Fruit fly (Drosophila melanogaster) whole organism, embryonic: Measurements from ENCODE around the gene CG16779.

Experiments
- Bteb2 ChIP-seq: fragments of 200-800 bp; sonication (Bioruptor generic); optimal IDR thresholded peaks from 2 replicates; lab custom pipeline; 2016; ENCODE audit warnings: missing biosample characterization, missing genetic modification characterization
- CG10274 ChIP-seq: fragments of 200-800 bp; sonication (Bioruptor generic); optimal IDR thresholded peaks from 3 replicates; lab custom pipeline; 2017; ENCODE audit warnings: missing biosample characterization, mild to moderate bottlenecking, missing genetic modification characterization
- CG12391 ChIP-seq: fragments of 200-800 bp; sonication (Bioruptor generic); optimal IDR thresholded peaks from 3 replicates; lab custom pipeline; 2018; ENCODE audit warnings: missing biosample characterization, mild to moderate bottlenecking, missing genetic modification characterization, moderate library complexity
- CG12942 ChIP-seq: fragments of 200-800 bp; sonication (Bioruptor generic); optimal IDR thresholded peaks from 3 replicates; lab custom pipeline; 2016; ENCODE audit warnings: missing biosample characterization, missing genetic modification characterization
- CG13123 ChIP-seq: fragments of 200-800 bp; sonication (Bioruptor generic); optimal IDR thresholded peaks from 2 replicates; lab custom pipeline; 2016; ENCODE audit warnings: missing biosample characterization, missing genetic modification characterization
- CG14965 ChIP-seq: fragments of 200-800 bp; sonication (Bioruptor generic); optimal IDR thresholded peaks from 2 replicates; lab custom pipeline; 2016; ENCODE audit warnings: missing biosample characterization, missing genetic modification characterization, borderline replicate concordance
- CG15514 ChIP-seq: fragments of 200-800 bp; sonication (Bioruptor generic); optimal IDR thresholded peaks from 3 replicates; lab custom pipeline; 2017; ENCODE audit warnings: missing biosample characterization, missing genetic modification characterization, mild to moderate bottlenecking, moderate library complexity, missing genetic modification reagents
- CG16813 ChIP-seq: fragments of 200-800 bp; sonication (Bioruptor generic); IDR thresholded peaks from 3 replicates; pipeline ENCODE4 v1.3.6; 2022; ENCODE audit warnings: missing biosample characterization, missing genetic modification characterization; ENCODE audit not compliant: partially characterized antibody
- CG16863 ChIP-seq: fragments of 200-800 bp; sonication (Bioruptor generic); optimal IDR thresholded peaks from 3 replicates; lab custom pipeline; 2016; ENCODE audit warnings: missing biosample characterization, missing genetic modification characterization
- CG18262 ChIP-seq: fragments of 200-800 bp; optimal IDR thresholded peaks from 3 replicates; lab custom pipeline; 2019; ENCODE audit warnings: missing biosample characterization, mild to moderate bottlenecking, missing genetic modification characterization, moderate library complexity
- CG18476 ChIP-seq: fragments of 200-800 bp; sonication (Bioruptor generic); optimal IDR thresholded peaks from 2 replicates; lab custom pipeline; 2016; ENCODE audit warnings: missing biosample characterization, mild to moderate bottlenecking, missing genetic modification characterization
- CG2712 ChIP-seq: fragments of 200-800 bp; optimal IDR thresholded peaks from 3 replicates; lab custom pipeline; 2019; ENCODE audit warnings: missing biosample characterization, mild to moderate bottlenecking, missing genetic modification characterization, moderate library complexity
- CG32532 ChIP-seq: fragments of 200-800 bp; sonication (Bioruptor generic); IDR thresholded peaks from 2 replicates; pipeline ENCODE4 v1.3.6; 2022; ENCODE audit warnings: missing biosample characterization, missing genetic modification characterization
- CG33557 ChIP-seq: fragments of 200-800 bp; sonication (Bioruptor generic); optimal IDR thresholded peaks from 2 replicates; lab custom pipeline; 2019; ENCODE audit warnings: missing biosample characterization, mild to moderate bottlenecking, missing genetic modification characterization, moderate library complexity
- CG3847 ChIP-seq: fragments of 200-800 bp; sonication (Bioruptor generic); IDR thresholded peaks from 2 replicates; pipeline ENCODE4 v1.3.6; 2022; ENCODE audit warnings: missing biosample characterization, missing genetic modification characterization
- CG43689 ChIP-seq: fragments of 200-800 bp; sonication (Bioruptor generic); IDR thresholded peaks from 2 replicates; pipeline ENCODE4 v1.3.6; 2022; ENCODE audit warnings: missing biosample characterization, missing genetic modification characterization
- CG4820 ChIP-seq: fragments of 200-800 bp; sonication (Bioruptor generic); optimal IDR thresholded peaks from 3 replicates; lab custom pipeline; 2016; ENCODE audit warnings: missing biosample characterization, missing genetic modification characterization
- CG5180 ChIP-seq: fragments of 200-800 bp; sonication (Bioruptor generic); optimal IDR thresholded peaks from 3 replicates; lab custom pipeline; 2017; ENCODE audit warnings: missing biosample characterization, missing genetic modification characterization, mild to moderate bottlenecking, moderate library complexity, missing genetic modification reagents
- CG6175 ChIP-seq: fragments of 200-800 bp; sonication (Bioruptor generic); IDR thresholded peaks from 3 replicates; pipeline ENCODE4 v1.3.6; 2022; ENCODE audit warnings: missing biosample characterization, missing genetic modification characterization
- CG6765 ChIP-seq: fragments of 200-800 bp; sonication (Bioruptor generic); optimal IDR thresholded peaks from 3 replicates; lab custom pipeline; 2017; ENCODE audit warnings: missing biosample characterization, mild to moderate bottlenecking, missing genetic modification characterization
- CG9817 ChIP-seq: fragments of 200-800 bp; sonication (Bioruptor generic); optimal IDR thresholded peaks from 2 replicates; lab custom pipeline; 2018; ENCODE audit warnings: missing biosample characterization, mild to moderate bottlenecking, missing genetic modification characterization, moderate library complexity
- Hr51 ChIP-seq, 2 experiments: fragments of 200-800 bp; sonication (Bioruptor generic); optimal IDR thresholded peaks; 2 replicates in 1 of 2; 3 replicates in 1 of 2; lab custom pipeline; 2016 to 2018; ENCODE audit warnings: missing biosample characterization in 2 of 2, missing genetic modification characterization in 2 of 2, mild to moderate bottlenecking in 1 of 2, moderate library complexity in 1 of 2
- Kr ChIP-seq: fragments of 200-800 bp; sonication (Bioruptor generic); optimal IDR thresholded peaks from 2 replicates; lab custom pipeline; 2017; ENCODE audit warnings: missing biosample characterization, mild to moderate bottlenecking, missing genetic modification characterization
- Mad ChIP-seq: fragments of 200-800 bp; sonication (Bioruptor generic); optimal IDR thresholded peaks from 2 replicates; lab custom pipeline; 2016; ENCODE audit warnings: missing biosample characterization, missing genetic modification characterization
- Max ChIP-seq: fragments of 200-800 bp; sonication (Bioruptor generic); optimal IDR thresholded peaks from 2 replicates; lab custom pipeline; 2016; ENCODE audit warnings: missing biosample characterization, mild to moderate bottlenecking, missing genetic modification characterization
- Meics ChIP-seq: fragments of 200-800 bp; sonication (Bioruptor generic); optimal IDR thresholded peaks from 2 replicates; lab custom pipeline; 2017; ENCODE audit warnings: missing biosample characterization, mild to moderate bottlenecking, missing genetic modification characterization
- NC2β ChIP-seq: fragments of 200-800 bp; sonication (Bioruptor generic); optimal IDR thresholded peaks from 2 replicates; lab custom pipeline; 2016; ENCODE audit warnings: missing biosample characterization, missing genetic modification characterization
- NK7.1 ChIP-seq: fragments of 200-800 bp; sonication (Bioruptor generic); optimal IDR thresholded peaks from 3 replicates; lab custom pipeline; 2016; ENCODE audit warnings: missing biosample characterization, missing genetic modification characterization
- Oli ChIP-seq: fragments of 200-800 bp; sonication (Bioruptor generic); optimal IDR thresholded peaks from 2 replicates; lab custom pipeline; 2018; ENCODE audit warnings: missing biosample characterization, mild to moderate bottlenecking, missing genetic modification characterization, moderate library complexity
- Ssrp ChIP-seq: fragments of 200-800 bp; sonication (Bioruptor generic); optimal IDR thresholded peaks from 2 replicates; lab custom pipeline; 2018; ENCODE audit warnings: missing biosample characterization, mild to moderate bottlenecking, missing genetic modification characterization, moderate library complexity
- Xbp1 ChIP-seq: fragments of 200-800 bp; sonication (Bioruptor generic); optimal IDR thresholded peaks from 3 replicates; lab custom pipeline; 2016; ENCODE audit warnings: missing biosample characterization, mild to moderate bottlenecking, missing genetic modification characterization
- al ChIP-seq: fragments of 200-800 bp; sonication (Bioruptor generic); IDR thresholded peaks from 2 replicates; pipeline ENCODE4 v1.3.6; 2022; ENCODE audit warnings: missing biosample characterization, missing genetic modification characterization
- bcd ChIP-seq: fragments of 200-800 bp; sonication (Bioruptor generic); optimal IDR thresholded peaks from 2 replicates; lab custom pipeline; 2017; ENCODE audit warnings: missing biosample characterization, mild to moderate bottlenecking, missing genetic modification characterization
- bowl ChIP-seq: fragments of 200-800 bp; sonication (Bioruptor generic); IDR thresholded peaks from 2 replicates; pipeline ENCODE4 v1.3.6; 2022; ENCODE audit warnings: missing biosample characterization, missing genetic modification characterization
- chm ChIP-seq: fragments of 200-800 bp; sonication (Bioruptor generic); IDR thresholded peaks from 2 replicates; pipeline ENCODE4 v1.3.6; 2022; ENCODE audit warnings: missing biosample characterization, missing genetic modification characterization
- chn ChIP-seq: fragments of 200-800 bp; sonication (Bioruptor generic); optimal IDR thresholded peaks from 2 replicates; lab custom pipeline; 2016; ENCODE audit warnings: missing biosample characterization, missing genetic modification characterization
- corto ChIP-seq: fragments of 200-800 bp; sonication (Bioruptor generic); optimal IDR thresholded peaks from 2 replicates; lab custom pipeline; 2016; ENCODE audit warnings: missing biosample characterization, mild to moderate bottlenecking, missing genetic modification characterization, moderate library complexity
- dan ChIP-seq: fragments of 200-800 bp; sonication (Bioruptor generic); IDR thresholded peaks from 2 replicates; pipeline ENCODE4 v1.3.6; 2022; ENCODE audit warnings: missing biosample characterization, missing genetic modification characterization
- disco-r ChIP-seq: fragments of 200-800 bp; sonication (Bioruptor generic); optimal IDR thresholded peaks from 2 replicates; lab custom pipeline; 2016; ENCODE audit warnings: missing biosample characterization, missing genetic modification characterization
- her ChIP-seq: fragments of 200-800 bp; sonication (Bioruptor generic); optimal IDR thresholded peaks from 2 replicates; lab custom pipeline; 2016; ENCODE audit warnings: missing biosample characterization, missing genetic modification characterization
- kni ChIP-seq: fragments of 200-800 bp; sonication (Bioruptor generic); optimal IDR thresholded peaks from 3 replicates; lab custom pipeline; 2017; ENCODE audit warnings: mild to moderate bottlenecking, missing biosample characterization, missing genetic modification reagents, missing genetic modification characterization
- nau ChIP-seq: fragments of 200-800 bp; sonication (Bioruptor generic); optimal IDR thresholded peaks from 3 replicates; lab custom pipeline; 2017; ENCODE audit warnings: missing biosample characterization, mild to moderate bottlenecking, missing genetic modification characterization, missing genetic modification reagents
- nerfin-1 ChIP-seq: fragments of 200-800 bp; sonication (Bioruptor generic); optimal IDR thresholded peaks from 3 replicates; lab custom pipeline; 2019; ENCODE audit warnings: missing biosample characterization, mild to moderate bottlenecking, missing genetic modification characterization, moderate library complexity
- pita ChIP-seq: fragments of 200-800 bp; sonication (Bioruptor generic); optimal IDR thresholded peaks from 2 replicates; lab custom pipeline; 2017; ENCODE audit warnings: missing biosample characterization, mild to moderate bottlenecking, missing genetic modification characterization
- tin ChIP-seq: fragments of 200-800 bp; sonication (Bioruptor generic); optimal IDR thresholded peaks from 3 replicates; lab custom pipeline; 2016; ENCODE audit warnings: missing biosample characterization, missing genetic modification characterization
- tup ChIP-seq: fragments of 200-800 bp; sonication (Bioruptor generic); optimal IDR thresholded peaks from 2 replicates; lab custom pipeline; 2016; ENCODE audit warnings: missing biosample characterization, mild to moderate bottlenecking, missing genetic modification characterization, moderate library complexity
- tx ChIP-seq: fragments of 200-800 bp; sonication (Bioruptor generic); optimal IDR thresholded peaks from 2 replicates; lab custom pipeline; 2016; ENCODE audit warnings: missing biosample characterization, missing genetic modification characterization
- vfl ChIP-seq: fragments of 200-800 bp; sonication (Bioruptor generic); optimal IDR thresholded peaks from 2 replicates; lab custom pipeline; 2016; ENCODE audit warnings: missing biosample characterization, missing genetic modification characterization

CG16779 gene

dm6 chr3R:9527907-9528842 is 34.7 kb upstream of the CG16779 start (continued):
- TF ChIP-seq nau (GFP tag; lab: Kevin White, UChicago) (no peak), CG9817 (peak; percentile 90), CG12391 (tag; lab: Kevin White, UChicago) (peak; percentile 71), bcd (peak; percentile 92), tup (GFP tag; lab: Kevin White, UChicago) (peak; percentile 61), tin (GFP tag; lab: Kevin White, UChicago) (peak; percentile 89), CG10274 (peak; percentile 79), CG3847 (peak; percentile 76), NC2β (GFP tag; lab: Kevin White, UChicago) (peak; percentile 84), disco-r (GFP tag; lab: Kevin White, UChicago) (peak; percentile 82), corto (GFP tag; lab: Kevin White, UChicago) (peak; percentile 96), bowl (GFP tag; lab: Robert Waterston, UW) (peak; percentile 68; the same call in 1 of the 2 replicates), Mad (GFP tag; lab: Kevin White, UChicago) (peak; percentile 74), CG18262 (peak; percentile 78), CG13123 (GFP tag; lab: Kevin White, UChicago) (peak; percentile 48), Meics (GFP tag; lab: Kevin White, UChicago) (peak; percentile 95), dan (GFP tag; lab: Robert Waterston, UW) (no peak), CG32532 (peak; percentile 98), Kr (no peak), her (peak; percentile 94), pita (GFP tag; lab: Kevin White, UChicago) (no peak), CG43689 (peak; percentile 72), kni (GFP tag; lab: Kevin White, UChicago) (no peak), chn (GFP tag; lab: Kevin White, UChicago) (peak; percentile 74), CG18476 (GFP tag; lab: Kevin White, UChicago) (peak; percentile 72), CG12942 (GFP tag; lab: Kevin White, UChicago) (peak; percentile 73), CG33557 (GFP tag; lab: Kevin White, UChicago) (no peak), CG16813 (GFP tag; lab: Robert Waterston, UW) (no peak), Oli (tag; lab: Kevin White, UChicago) (peak; percentile 75), CG6765 (GFP tag; lab: Kevin White, UChicago) (peak; percentile 91), CG6175 (peak; percentile 90), NK7.1 (peak; percentile 86), Hr51 (GFP tag; optimal IDR thresholded peaks at IDR 0.05; lab: Kevin White, UChicago) (peak in 1 of 2 experiments; percentile 65), CG4820 (GFP tag; lab: Kevin White, UChicago) (peak; percentile 81), Bteb2 (GFP tag; lab: Kevin White, UChicago) (peak; percentile 78), Max (GFP tag; lab: Kevin White, UChicago) (peak; percentile 85), CG16863 (GFP tag; lab: Kevin White, UChicago) (peak; percentile 72), CG5180 (GFP tag; lab: Kevin White, UChicago) (peak; percentile 52), Xbp1 (GFP tag; lab: Kevin White, UChicago) (peak; percentile 78), CG2712 (tag; lab: Kevin White, UChicago) (peak; percentile 81), al (GFP tag; lab: Robert Waterston, UW) (peak; percentile 92), CG14965 (peak; percentile 26), tx (GFP tag; lab: Kevin White, UChicago) (peak; percentile 69), chm (peak; percentile 90), Ssrp (tag; lab: Kevin White, UChicago) (peak; percentile 42), vfl (GFP tag; lab: Kevin White, UChicago) (peak; percentile 86), CG15514 (GFP tag; lab: Kevin White, UChicago) (peak; percentile 92), nerfin-1 (no peak)
